Fruit fly (Drosophila melanogaster): ENCODE measurements around the gene Mp.
A peak's percentile ranks its signal among the peaks of the same experiment; 100 is the strongest.

Mp gene

dm6 chr3L:7087347-7087746 lies 88.7 kb downstream of the Mp start:
- no peak for TF ChIP-seq fu2 (GFP tag; optimal IDR thresholded peaks at IDR 0.05)
- peak; percentile 39 for TF ChIP-seq CG11504 (tag; optimal IDR thresholded peaks at IDR 0.05)
- TF ChIP-seq Fer1 (GFP tag; optimal IDR thresholded peaks at IDR 0.05) = no peak
- no peak for TF ChIP-seq CG18011 (GFP tag; optimal IDR thresholded peaks at IDR 0.05)
- TF ChIP-seq Nf-YA (GFP tag; IDR thresholded peaks at IDR 0.05) = no peak
- TF ChIP-seq gem (tag; optimal IDR thresholded peaks at IDR 0.05) = peak; percentile 23
- no peak for TF ChIP-seq pfk (GFP tag; optimal IDR thresholded peaks at IDR 0.05)
- TF ChIP-seq CG6813 (GFP tag; optimal IDR thresholded peaks at IDR 0.05) = no peak
- no peak for TF ChIP-seq CG12155 (GFP tag; optimal IDR thresholded peaks at IDR 0.05)
- no peak for TF ChIP-seq hkb (optimal IDR thresholded peaks at IDR 0.05)
- peak; percentile 39; the same call in 1 of the 2 replicates for TF ChIP-seq hkb (GFP tag; IDR thresholded peaks at IDR 0.05)
- no peak for TF ChIP-seq ash1 (GFP tag; optimal IDR thresholded peaks at IDR 0.05)
- TF ChIP-seq Gsc (GFP tag; IDR thresholded peaks at IDR 0.05) = no peak
- TF ChIP-seq CG11456 (GFP tag; IDR thresholded peaks at IDR 0.05) = no peak
- no peak for TF ChIP-seq usp (GFP tag; optimal IDR thresholded peaks at IDR 0.05)
- TF ChIP-seq CG12391 (tag; optimal IDR thresholded peaks at IDR 0.05) = no peak
- TF ChIP-seq Dip3 (GFP tag; optimal IDR thresholded peaks at IDR 0.05) = no peak
- peak; percentile 62; the same call in 2 of the 3 replicates for TF ChIP-seq dysf (GFP tag; IDR thresholded peaks at IDR 0.05)
- TF ChIP-seq CG34422 (GFP tag; IDR thresholded peaks at IDR 0.05) = no peak
- peak; percentile 32; the same call in 1 of the 3 replicates for TF ChIP-seq row (GFP tag; IDR thresholded peaks at IDR 0.05)
- peak; percentile 53 for TF ChIP-seq dmrt99B (tag; optimal IDR thresholded peaks at IDR 0.05)
- TF ChIP-seq TFAM (GFP tag; optimal IDR thresholded peaks at IDR 0.05) = no peak
- no peak for TF ChIP-seq CG10267 (tag; optimal IDR thresholded peaks at IDR 0.05)
- no peak for TF ChIP-seq Bdp1 (GFP tag; optimal IDR thresholded peaks at IDR 0.05)
- peak; percentile 80 for TF ChIP-seq Ets65A (GFP tag)
- TF ChIP-seq sd (tag; optimal IDR thresholded peaks at IDR 0.05) = no peak
- TF ChIP-seq Jarid2 (GFP tag; optimal IDR thresholded peaks at IDR 0.05) = no peak
- no peak for TF ChIP-seq CG1233 (GFP tag; optimal IDR thresholded peaks at IDR 0.05)
- 0 out of 3 replicates have a peak, but pooled peaks have one; percentile 25 for TF ChIP-seq Mrtf (GFP tag; IDR thresholded peaks at IDR 0.05)
- no peak for TF ChIP-seq btn (GFP tag; optimal IDR thresholded peaks at IDR 0.05)
- TF ChIP-seq sens (GFP tag) = peak; percentile 4
- no peak for TF ChIP-seq onecut (GFP tag; IDR thresholded peaks at IDR 0.05)
- no peak for TF ChIP-seq Sin3A (optimal IDR thresholded peaks at IDR 0.05)
- TF ChIP-seq Oli (tag; optimal IDR thresholded peaks at IDR 0.05) = no peak
- TF ChIP-seq pan (optimal IDR thresholded peaks at IDR 0.05) = no peak
- peak in 1 of 2 experiments; percentile 32 for TF ChIP-seq pan (GFP tag; optimal IDR thresholded peaks at IDR 0.05 in 1 of 2, IDR thresholded peaks at IDR 0.05 in 1 of 2)
- no peak for TF ChIP-seq ham (GFP tag; IDR thresholded peaks at IDR 0.05)
- peak; percentile 35; the same call in 1 of the 2 replicates for TF ChIP-seq sisA (GFP tag; IDR thresholded peaks at IDR 0.05)
- no peak for TF ChIP-seq caup (GFP tag; optimal IDR thresholded peaks at IDR 0.05; ENCODE audit: severe bottlenecking)
- TF ChIP-seq chn (GFP tag; optimal IDR thresholded peaks at IDR 0.05) = no peak
- no peak for TF ChIP-seq tna (GFP tag; IDR thresholded peaks at IDR 0.05; ENCODE audit: partially characterized antibody)
- 0 out of 2 replicates have a peak, but pooled peaks have one; percentile 24 for TF ChIP-seq CG32772 (GFP tag; IDR thresholded peaks at IDR 0.05)
- TF ChIP-seq CG11398 (GFP tag; optimal IDR thresholded peaks at IDR 0.05) = no peak
- peak; percentile 18 for TF ChIP-seq CG2712 (tag; optimal IDR thresholded peaks at IDR 0.05)
- TF ChIP-seq Sox100B (GFP tag; optimal IDR thresholded peaks at IDR 0.05) = peak; percentile 25
- no peak for TF ChIP-seq da (GFP tag; optimal IDR thresholded peaks at IDR 0.05)
- TF ChIP-seq CG6272 (GFP tag; IDR thresholded peaks at IDR 0.05) = no peak
- TF ChIP-seq hb (GFP tag; IDR thresholded peaks at IDR 0.05; ENCODE audit: partially characterized antibody) = no peak
- no peak for TF ChIP-seq Xbp1 (GFP tag; optimal IDR thresholded peaks at IDR 0.05)
- no peak for TF ChIP-seq NC2β (GFP tag; optimal IDR thresholded peaks at IDR 0.05)
- TF ChIP-seq sr (GFP tag; IDR thresholded peaks at IDR 0.05) = peak; percentile 38; the same call in 1 of the 3 replicates
- peak; percentile 62 for TF ChIP-seq Ptx1 (GFP tag; IDR thresholded peaks at IDR 0.05)
- TF ChIP-seq Blimp-1 (GFP tag; optimal IDR thresholded peaks at IDR 0.05) = peak; percentile 6
